Fruit fly (Drosophila melanogaster) whole organism, pupa: ENCODE results near the gene Chsy.

Experiments
- CG10348 ChIP-seq: fragments of 200-800 bp; sonication (Bioruptor generic); IDR thresholded peaks from 2 replicates; pipeline ENCODE4 v1.3.6; 2022; ENCODE audit warnings: missing biosample characterization, missing genetic modification characterization
- CG12605 ChIP-seq: fragments of 200-800 bp; sonication (Bioruptor generic); IDR thresholded peaks from 2 replicates; pipeline ENCODE4 v1.3.6; 2022; ENCODE audit warnings: missing biosample characterization, missing genetic modification characterization
- CG13204 ChIP-seq: fragments of 200-800 bp; sonication (Bioruptor generic); optimal IDR thresholded peaks from 2 replicates; lab custom pipeline; 2018; ENCODE audit warnings: missing biosample characterization, mild to moderate bottlenecking, missing genetic modification characterization, moderate library complexity
- CG14655 ChIP-seq: fragments of 200-800 bp; sonication (Bioruptor generic); optimal IDR thresholded peaks from 3 replicates; lab custom pipeline; 2017; ENCODE audit warnings: mild to moderate bottlenecking, missing biosample characterization, missing genetic modification reagents, missing genetic modification characterization
- CG15710 ChIP-seq: fragments of 200-800 bp; sonication (Bioruptor generic); optimal IDR thresholded peaks from 2 replicates; lab custom pipeline; 2018; ENCODE audit warnings: missing biosample characterization, mild to moderate bottlenecking, missing genetic modification characterization, moderate library complexity
- CG17806 ChIP-seq: fragments of 200-800 bp; sonication (Bioruptor generic); optimal IDR thresholded peaks from 2 replicates; lab custom pipeline; 2018; ENCODE audit warnings: missing biosample characterization, mild to moderate bottlenecking, missing genetic modification characterization, moderate library complexity
- CG32121 ChIP-seq: fragments of 200-800 bp; sonication (Bioruptor generic); IDR thresholded peaks from 2 replicates; pipeline ENCODE4 v1.3.6; 2022; ENCODE audit warnings: missing biosample characterization, missing genetic modification characterization
- CG34367 ChIP-seq: fragments of 200-800 bp; sonication (Bioruptor generic); optimal IDR thresholded peaks from 2 replicates; lab custom pipeline; 2018; ENCODE audit warnings: missing biosample characterization, mild to moderate bottlenecking, missing genetic modification characterization
- CG4496 ChIP-seq: fragments of 200-800 bp; sonication (Bioruptor generic); IDR thresholded peaks from 3 replicates; pipeline ENCODE4 v1.3.6; 2022; ENCODE audit warnings: missing biosample characterization, missing genetic modification characterization
- CG8159 ChIP-seq: fragments of 200-800 bp; sonication (Bioruptor generic); optimal IDR thresholded peaks from 3 replicates; lab custom pipeline; 2018; ENCODE audit warnings: missing biosample characterization, mild to moderate bottlenecking, missing genetic modification characterization, moderate library complexity
- CG8301 ChIP-seq: fragments of 200-800 bp; sonication (Bioruptor generic); optimal IDR thresholded peaks from 2 replicates; lab custom pipeline; 2018; ENCODE audit warnings: missing biosample characterization, mild to moderate bottlenecking, missing genetic modification characterization
- CG9948 ChIP-seq: fragments of 200-800 bp; sonication (Bioruptor generic); optimal IDR thresholded peaks from 2 replicates; lab custom pipeline; 2018; ENCODE audit warnings: missing biosample characterization, mild to moderate bottlenecking, missing genetic modification characterization, moderate library complexity
- D1 ChIP-seq: fragments of 200-800 bp; sonication (Bioruptor generic); optimal IDR thresholded peaks from 2 replicates; lab custom pipeline; 2018; ENCODE audit warnings: missing biosample characterization, mild to moderate bottlenecking, missing genetic modification characterization, moderate library complexity
- EcR ChIP-seq: fragments of 200-800 bp; sonication (Bioruptor generic); optimal IDR thresholded peaks from 3 replicates; lab custom pipeline; 2019; ENCODE audit warnings: missing biosample characterization, missing genetic modification characterization, mild to moderate bottlenecking, moderate library complexity, missing genetic modification reagents
- Ets98B ChIP-seq: fragments of 200-800 bp; sonication (Bioruptor generic); IDR thresholded peaks from 2 replicates; pipeline ENCODE4 v1.3.6; 2022; ENCODE audit warnings: missing biosample characterization, missing genetic modification characterization
- Pif1A ChIP-seq: fragments of 200-800 bp; sonication (Bioruptor generic); optimal IDR thresholded peaks from 3 replicates; lab custom pipeline; 2016; ENCODE audit warnings: missing biosample characterization, missing genetic modification characterization
- Pif1B ChIP-seq: fragments of 200-800 bp; sonication (Bioruptor generic); optimal IDR thresholded peaks from 3 replicates; lab custom pipeline; 2016; ENCODE audit warnings: missing biosample characterization, missing genetic modification characterization
- Snoo ChIP-seq: fragments of 200-800 bp; sonication (Bioruptor generic); optimal IDR thresholded peaks from 3 replicates; lab custom pipeline; 2017; ENCODE audit warnings: missing biosample characterization, mild to moderate bottlenecking, missing genetic modification characterization, inconsistent platforms
- fd96Ca ChIP-seq: fragments of 200-800 bp; sonication (Bioruptor generic); IDR thresholded peaks from 3 replicates; pipeline ENCODE4 v1.3.6; 2022; ENCODE audit warnings: missing biosample characterization, missing genetic modification characterization
- gl ChIP-seq: fragments of 200-800 bp; sonication (Bioruptor generic); optimal IDR thresholded peaks from 2 replicates; lab custom pipeline; 2018; ENCODE audit warnings: missing biosample characterization, mild to moderate bottlenecking, missing genetic modification characterization
- rn ChIP-seq: fragments of 200-800 bp; sonication (Bioruptor generic); IDR thresholded peaks from 2 replicates; pipeline ENCODE4 v1.3.6; 2022; ENCODE audit warnings: missing biosample characterization, missing genetic modification characterization

Chsy gene

DNA sequence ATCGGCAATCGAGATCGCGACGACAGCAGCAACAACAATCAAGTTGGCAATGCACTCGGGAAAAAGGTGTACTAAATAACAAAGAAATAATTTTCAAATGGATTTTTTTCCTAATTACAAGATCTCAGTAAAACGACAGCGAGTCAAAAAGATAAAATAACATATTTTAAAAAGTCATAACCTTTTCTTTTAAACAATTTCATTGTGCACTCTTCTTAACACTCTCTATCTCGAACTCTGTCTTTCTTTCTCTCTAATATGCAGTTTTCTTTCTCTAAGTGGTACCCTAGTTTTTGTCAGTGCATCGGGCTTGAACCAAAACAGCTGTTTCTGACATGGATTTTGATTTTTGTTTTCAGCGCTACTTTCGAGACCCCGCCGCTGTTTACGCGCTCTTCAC is 44.3 kb downstream of the Chsy start:
- TF ChIP-seq Ets98B (GFP tag; lab: Robert Waterston, UW) (peak; percentile 65), fd96Ca (GFP tag; lab: Robert Waterston, UW) (peak; percentile 61; the same call in 1 of the 3 replicates), CG8159 (peak; percentile 41), CG15710 (peak; percentile 40), CG10348 (GFP tag; lab: Robert Waterston, UW) (peak; percentile 51; the same call in 1 of the 2 replicates), CG32121 (GFP tag; lab: Robert Waterston, UW) (peak; percentile 80; the same call in 1 of the 2 replicates), CG14655 (peak; percentile 53), Pif1A (GFP tag; lab: Kevin White, UChicago) (peak; percentile 28), Pif1B (GFP tag; lab: Kevin White, UChicago) (no peak), gl (tag; lab: Kevin White, UChicago) (no peak), CG8301 (tag; lab: Kevin White, UChicago) (peak; percentile 49), Snoo (tag; lab: Kevin White, UChicago) (peak; percentile 24), CG17806 (peak; percentile 36), CG9948 (peak; percentile 21), CG13204 (GFP tag; lab: Kevin White, UChicago) (no peak), D1 (tag; lab: Kevin White, UChicago) (no peak), CG12605 (0 out of 2 replicates have a peak, but pooled peaks have one; percentile 33), CG34367 (tag; lab: Kevin White, UChicago) (peak; percentile 15), rn (peak; percentile 68), CG4496 (GFP tag; lab: Robert Waterston, UW) (peak; percentile 77), EcR (GFP tag; lab: Kevin White, UChicago) (no peak)
- TF ChIP-seq, all 21 proteins: peak for 16

dm6 chrX:15545467-15546197 is 47.7 kb downstream of the Chsy start:
- TF ChIP-seq gl (tag; lab: Kevin White, UChicago) (no peak), D1 (tag; lab: Kevin White, UChicago) (no peak), CG13204 (GFP tag; lab: Kevin White, UChicago) (no peak), CG10348 (GFP tag; lab: Robert Waterston, UW) (no peak), fd96Ca (GFP tag; lab: Robert Waterston, UW) (no peak), CG17806 (no peak)

DNA sequence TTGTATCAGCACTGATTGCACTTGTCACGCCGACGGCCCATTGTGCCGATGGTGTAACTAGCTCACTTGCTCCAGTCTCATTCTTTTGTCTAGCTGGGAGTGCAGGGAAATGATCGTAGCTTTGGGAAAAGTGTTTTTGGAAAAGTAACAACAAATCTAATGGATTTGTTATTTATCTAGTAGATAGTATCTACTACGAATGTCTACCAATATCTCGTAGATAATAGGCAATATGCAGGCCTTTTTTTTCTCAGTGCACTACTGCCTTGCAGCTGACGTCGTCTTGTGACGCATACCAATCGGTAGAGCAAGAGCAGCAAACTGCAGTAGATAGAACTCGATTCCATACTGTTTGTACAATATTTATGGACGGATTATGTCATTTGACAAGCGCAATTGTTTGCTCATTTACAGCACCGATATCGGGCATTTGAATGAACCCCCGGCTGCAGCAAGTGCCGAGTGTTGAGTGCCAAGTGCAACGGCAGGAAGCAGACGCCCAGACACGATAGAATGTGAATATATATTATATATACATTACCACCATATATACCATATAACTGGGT is 49.8 kb downstream of the Chsy start:
- TF ChIP-seq CG34367 (tag; lab: Kevin White, UChicago), result no peak
- TF ChIP-seq Snoo (tag; lab: Kevin White, UChicago), result no peak
- peak; percentile 70 for TF ChIP-seq Ets98B (GFP tag; lab: Robert Waterston, UW)
- TF ChIP-seq gl (tag; lab: Kevin White, UChicago), result no peak
- no peak for TF ChIP-seq CG9948
- TF ChIP-seq CG4496 (GFP tag; lab: Robert Waterston, UW), result peak; percentile 79
- TF ChIP-seq Pif1B (GFP tag; lab: Kevin White, UChicago), result peak; percentile 25
- 0 out of 2 replicates have a peak, but pooled peaks have one; percentile 23 for TF ChIP-seq rn
- TF ChIP-seq CG15710, result peak; percentile 41
- TF ChIP-seq CG8301 (tag; lab: Kevin White, UChicago), result peak; percentile 48
- no peak for TF ChIP-seq CG10348 (GFP tag; lab: Robert Waterston, UW)
- TF ChIP-seq CG12605, result peak; percentile 28; the same call in 1 of the 2 replicates
- peak; percentile 43 for TF ChIP-seq Pif1A (GFP tag; lab: Kevin White, UChicago)
- peak; percentile 41 for TF ChIP-seq CG17806
- peak; percentile 77 for TF ChIP-seq fd96Ca (GFP tag; lab: Robert Waterston, UW)
- no peak for TF ChIP-seq EcR (GFP tag; lab: Kevin White, UChicago)
- peak; percentile 69 for TF ChIP-seq CG14655
- TF ChIP-seq CG13204 (GFP tag; lab: Kevin White, UChicago), result no peak
- TF ChIP-seq CG8159, result peak; percentile 42
- peak; percentile 80 for TF ChIP-seq CG32121 (GFP tag; lab: Robert Waterston, UW)
- TF ChIP-seq D1 (tag; lab: Kevin White, UChicago), result no peak

DNA sequence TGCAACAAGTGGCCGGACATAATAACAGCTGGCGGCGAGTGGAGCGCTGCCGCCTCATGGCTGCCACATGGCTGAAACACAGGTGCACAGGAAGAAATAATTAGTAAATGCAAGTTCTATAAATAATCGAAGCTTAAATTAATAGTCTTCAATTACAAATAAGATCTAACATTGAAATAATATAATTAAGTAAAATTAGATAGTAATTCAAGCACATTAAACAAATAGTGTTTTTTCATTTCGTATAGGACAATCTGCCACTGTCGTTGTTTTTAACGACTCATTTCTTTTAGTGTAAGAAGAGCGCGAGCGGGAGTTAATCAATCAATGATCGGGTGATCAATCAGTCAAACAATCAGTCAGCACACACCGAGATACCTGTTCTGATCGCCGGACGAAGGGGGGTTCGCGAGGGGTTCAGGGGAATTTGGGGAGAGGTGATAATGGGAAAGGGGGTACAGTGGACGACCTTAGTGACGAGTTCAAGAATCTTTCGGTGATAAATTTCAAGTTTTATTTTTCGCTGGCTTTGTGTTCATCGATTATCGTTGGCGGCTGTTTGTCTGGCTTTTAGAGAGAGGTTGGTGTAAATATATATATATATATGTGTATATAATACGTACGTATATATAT is 53.4 kb downstream of the Chsy start:
- TF ChIP-seq CG15710 (peak; percentile 0), CG9948 (no peak), Pif1B (GFP tag; lab: Kevin White, UChicago) (no peak), Snoo (tag; lab: Kevin White, UChicago) (no peak), EcR (GFP tag; lab: Kevin White, UChicago) (peak; percentile 61), CG14655 (no peak), CG13204 (GFP tag; lab: Kevin White, UChicago) (no peak), rn (no peak), CG32121 (GFP tag; lab: Robert Waterston, UW) (no peak), CG8159 (peak; percentile 26), CG4496 (GFP tag; lab: Robert Waterston, UW) (no peak), gl (tag; lab: Kevin White, UChicago) (no peak)
